Worm (Caenorhabditis elegans): ENCODE measurements around the gene srxa-8.

ce11 chrX:13357673-13358072 lies 49.0 kb upstream of the srxa-8 start:
- TF ChIP-seq snpc-4 (tag; optimal IDR thresholded peaks at IDR 0.05) (no peak), zag-1 (tag; optimal IDR thresholded peaks at IDR 0.05) (no peak), nhr-77 (tag; optimal IDR thresholded peaks at IDR 0.05) (no peak), ZK546.5 (tag; optimal IDR thresholded peaks at IDR 0.05) (no peak), alr-1 (tag; optimal IDR thresholded peaks at IDR 0.05) (no peak), unc-62 (GFP tag; optimal IDR thresholded peaks at IDR 0.05) (no peak), mab-5 (tag; optimal IDR thresholded peaks at IDR 0.05) (no peak), nhr-11 (tag; optimal IDR thresholded peaks at IDR 0.05) (no peak), ztf-4 (tag; optimal IDR thresholded peaks at IDR 0.05) (no peak), nhr-25 (tag; optimal IDR thresholded peaks at IDR 0.05) (peak; percentile 54), sma-3 (GFP tag; optimal IDR thresholded peaks at IDR 0.05) (no peak), ama-1 (optimal IDR thresholded peaks at IDR 0.05) (no peak), elt-1 (tag; optimal IDR thresholded peaks at IDR 0.05) (no peak), mbf-1 (tag; optimal IDR thresholded peaks at IDR 0.05) (no peak)

Measured in whole organism, L2 larva.